Fruit fly (Drosophila melanogaster) whole organism, prepupa: ENCODE results near the gene Rhp.
"Not testable (repeated sequence)": the region's sequence is repeated elsewhere in the genome, so short reads cannot be mapped to it uniquely, and the experiment has no call there.

ENCODE experiments used
- CG3919 ChIP-seq: fragments of 200-800 bp; sonication (Bioruptor generic); optimal IDR thresholded peaks from 3 replicates; lab custom pipeline; 2016; ENCODE audit warnings: missing biosample characterization, missing genetic modification characterization
- CG8319 ChIP-seq: fragments of 200-800 bp; sonication (Bioruptor generic); optimal IDR thresholded peaks from 3 replicates; lab custom pipeline; 2016; ENCODE audit warnings: missing biosample characterization, missing genetic modification characterization
- achi ChIP-seq: fragments of 200-800 bp; sonication (Bioruptor generic); optimal IDR thresholded peaks from 3 replicates; lab custom pipeline; 2016; ENCODE audit warnings: missing biosample characterization, missing genetic modification characterization
- spab ChIP-seq: fragments of 200-800 bp; sonication (Bioruptor generic); optimal IDR thresholded peaks from 2 replicates; lab custom pipeline; 2017; ENCODE audit warnings: missing biosample characterization, mild to moderate bottlenecking, missing genetic modification characterization, missing genetic modification reagents

DNA sequence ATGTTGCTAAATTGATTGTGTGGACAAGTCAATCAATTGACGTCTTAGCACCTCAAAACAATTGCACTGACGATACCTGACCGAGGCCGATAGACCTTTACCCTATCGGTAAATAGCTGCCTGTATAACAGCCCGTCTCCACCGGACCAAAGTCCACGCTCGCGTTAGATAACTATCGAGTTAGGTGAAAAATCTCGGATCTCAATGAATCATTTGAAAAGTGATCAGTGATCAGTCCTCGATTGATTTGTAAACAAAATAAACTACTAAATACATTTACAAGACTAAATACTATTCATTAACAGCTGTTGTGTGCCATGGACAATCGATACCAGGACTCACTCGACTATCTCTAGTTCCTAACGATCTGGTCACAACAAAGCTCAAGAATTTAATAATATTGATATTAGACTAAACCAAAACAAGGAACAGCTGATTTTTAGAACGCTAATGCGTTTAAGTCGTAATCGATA is 10.4 kb downstream of the Rhp start, which contains the start of the genes sordd2 and CG15602:
- not testable (repeated sequence) for TF ChIP-seq spab (GFP tag; lab: Kevin White, UChicago); CG8319 (GFP tag; lab: Kevin White, UChicago); CG3919 (GFP tag; lab: Kevin White, UChicago); achi
